Fruit fly (Drosophila melanogaster) whole organism: ENCODE results near the gene CG12481.
A peak's percentile ranks its signal among the peaks of the same experiment; 100 is the strongest.

Source experiments
- CG8478 ChIP-seq: fragments of >200 bp; optimal IDR thresholded peaks from 2 replicates; lab custom pipeline; 2018; ENCODE audit warnings: inconsistent platforms
- Dll ChIP-seq: fragments of >200 bp; optimal IDR thresholded peaks from 2 replicates; lab custom pipeline; 2017
- EcR ChIP-seq, 2 experiments: fragments of >200 bp; optimal IDR thresholded peaks; 2 replicates each; lab custom pipeline; 2017; ENCODE audit warnings: missing biosample characterization in 2 of 2, missing genetic modification characterization in 2 of 2, missing genetic modification reagents in 2 of 2
- pan ChIP-seq: fragments of >200 bp; optimal IDR thresholded peaks from 2 replicates; lab custom pipeline; 2017
- psq ChIP-seq: fragments of >200 bp; optimal IDR thresholded peaks from 2 replicates; lab custom pipeline; 2017
- usp ChIP-seq: fragments of >200 bp; optimal IDR thresholded peaks from 2 replicates; lab custom pipeline; 2017; ENCODE audit warnings: missing biosample characterization, missing genetic modification characterization, mixed read lengths

Gene CG12481

dm6 chrX:14184062-14184611, 2.9 kb upstream of the CG12481 start, which contains the start of gene CG32603:
CG32603 (plus strand) TSS chrX:14184561.
- TF ChIP-seq usp (GFP tag; lab: Kevin White, UChicago) (no peak), pan (no peak), CG8478 (no peak), psq (no peak), Dll (lab: Kevin White, UChicago) (no peak), EcR (GFP tag; optimal IDR thresholded peaks at IDR 0.05; lab: Kevin White, UChicago) (no peak)

- no peak for TF ChIP-seq psq
- no peak for TF ChIP-seq pan
- no peak for TF ChIP-seq usp (GFP tag; lab: Kevin White, UChicago)
- TF ChIP-seq CG8478, result no peak
- TF ChIP-seq Dll (lab: Kevin White, UChicago), result no peak
- TF ChIP-seq EcR (GFP tag; optimal IDR thresholded peaks at IDR 0.05; lab: Kevin White, UChicago), result no peak
Observed at dm6 chrX:14189216-14189615, 2.2 kb downstream of the CG12481 start, which contains the start of gene CG11585. CG11585 (plus strand) TSS chrX:14189516.

- TF ChIP-seq usp (GFP tag; lab: Kevin White, UChicago), result no peak
- TF ChIP-seq psq, result no peak
- TF ChIP-seq EcR (GFP tag; optimal IDR thresholded peaks at IDR 0.05; lab: Kevin White, UChicago), result no peak
- TF ChIP-seq CG8478, result no peak
- no peak for TF ChIP-seq pan
- no peak for TF ChIP-seq Dll (lab: Kevin White, UChicago)
Observed at dm6 chrX:14191918-14192317, 4.9 kb downstream of the CG12481 start, which contains the start of gene CG13403. CG13403 (minus strand) TSS chrX:14192018.

dm6 chrX:14193013-14193412, 6.0 kb downstream of the CG12481 start, which contains the start of gene yl:
yl (plus strand) TSS chrX:14193214.
- no peak for TF ChIP-seq pan
- no peak for TF ChIP-seq EcR (GFP tag; optimal IDR thresholded peaks at IDR 0.05; lab: Kevin White, UChicago)
- no peak for TF ChIP-seq Dll (lab: Kevin White, UChicago)
- no peak for TF ChIP-seq CG8478
- no peak for TF ChIP-seq usp (GFP tag; lab: Kevin White, UChicago)

- TF ChIP-seq pan (no peak), Dll (lab: Kevin White, UChicago) (no peak), usp (GFP tag; lab: Kevin White, UChicago) (no peak)
Observed at dm6 chrX:14199967-14200531, 13.0 kb downstream of the CG12481 start, which contains the start of gene CG11590. CG11590 (plus strand) TSS chrX:14200178.

- TF ChIP-seq Dll (lab: Kevin White, UChicago), result no peak
- no peak for TF ChIP-seq EcR (GFP tag; optimal IDR thresholded peaks at IDR 0.05; lab: Kevin White, UChicago)
- no peak for TF ChIP-seq usp (GFP tag; lab: Kevin White, UChicago)
- no peak for TF ChIP-seq pan
- no peak for TF ChIP-seq psq
- no peak for TF ChIP-seq CG8478
Observed at dm6 chrX:14201178-14201577, 14.1 kb downstream of the CG12481 start, which contains the start of gene Prp16. Prp16 (plus strand) TSS chrX:14201362.

dm6 chrX:14208426-14209208, 21.6 kb downstream of the CG12481 start:
- TF ChIP-seq usp (GFP tag; lab: Kevin White, UChicago) (no peak), CG8478 (no peak), psq (no peak), pan (no peak), Dll (lab: Kevin White, UChicago) (no peak), EcR (GFP tag; optimal IDR thresholded peaks at IDR 0.05; lab: Kevin White, UChicago) (no peak)

dm6 chrX:14209209-14209781, 22.2 kb downstream of the CG12481 start:
- TF ChIP-seq EcR (GFP tag; optimal IDR thresholded peaks at IDR 0.05; lab: Kevin White, UChicago) (no peak), CG8478 (no peak), pan (no peak), Dll (lab: Kevin White, UChicago) (no peak), usp (GFP tag; lab: Kevin White, UChicago) (no peak), psq (no peak)

dm6 chrX:14211250-14211944, 24.3 kb downstream of the CG12481 start:
- TF ChIP-seq Dll (lab: Kevin White, UChicago) (peak; percentile 47), usp (GFP tag; lab: Kevin White, UChicago) (no peak)

dm6 chrX:14212147-14212792, 25.2 kb downstream of the CG12481 start:
- TF ChIP-seq EcR (GFP tag; optimal IDR thresholded peaks at IDR 0.05; lab: Kevin White, UChicago) (no peak), psq (no peak), Dll (lab: Kevin White, UChicago) (no peak), pan (no peak), CG8478 (no peak), usp (GFP tag; lab: Kevin White, UChicago) (no peak)

- TF ChIP-seq usp (GFP tag; lab: Kevin White, UChicago) (no peak), pan (no peak), CG8478 (no peak), EcR (GFP tag; optimal IDR thresholded peaks at IDR 0.05; lab: Kevin White, UChicago) (no peak), Dll (lab: Kevin White, UChicago) (no peak), psq (no peak)
Observed at dm6 chrX:14213509-14214154, 26.6 kb downstream of the CG12481 start.
